Fruit fly (Drosophila melanogaster): ENCODE measurements around the gene CG33095.

dm6 chr3R:25112466-25112939 is 15.0 kb downstream of the CG33095 start, which contains the start of gene Nepl16:
- no peak for TF ChIP-seq EcR (GFP tag; optimal IDR thresholded peaks at IDR 0.05)
- no peak for TF ChIP-seq CG13204 (GFP tag; optimal IDR thresholded peaks at IDR 0.05)
- no peak for TF ChIP-seq gl (tag; optimal IDR thresholded peaks at IDR 0.05)
- no peak for TF ChIP-seq CG14655 (GFP tag; optimal IDR thresholded peaks at IDR 0.05)
- no peak for TF ChIP-seq CG10348 (GFP tag; IDR thresholded peaks at IDR 0.05)
- no peak for TF ChIP-seq CG4496 (GFP tag; IDR thresholded peaks at IDR 0.05)
- no peak for TF ChIP-seq CG8301 (tag; optimal IDR thresholded peaks at IDR 0.05)
- TF ChIP-seq Pif1B (GFP tag; optimal IDR thresholded peaks at IDR 0.05): no peak
- no peak for TF ChIP-seq Ets98B (GFP tag; IDR thresholded peaks at IDR 0.05)
